Worm (Caenorhabditis elegans) whole organism, L4 larva: ENCODE data around the gene nlp-22.

Source experiments
- F37D6.2 ChIP-seq: sonication (generic microtip); optimal IDR thresholded peaks from 2 replicates; lab custom pipeline; 2016; ENCODE audit warnings: mild to moderate bottlenecking, missing genetic modification characterization, missing compliant biosample characterization
- F49E8.2 ChIP-seq: sonication (generic microtip); optimal IDR thresholded peaks from 2 replicates; lab custom pipeline; 2016; ENCODE audit warnings: missing compliant biosample characterization, mild to moderate bottlenecking, missing genetic modification characterization, borderline replicate concordance
- R02D3.7 ChIP-seq: fragments of 150-350 bp; sonication (generic microtip); optimal IDR thresholded peaks from 3 replicates; lab custom pipeline; 2014; ENCODE audit warnings: missing biosample characterization, missing genetic modification characterization
- Y105C5A.15 ChIP-seq: fragments of 200-800 bp; sonication (Bioruptor generic); IDR thresholded peaks from 2 replicates; pipeline ENCODE4 v1.3.6; 2022; ENCODE audit warnings: missing genetic modification characterization, missing compliant biosample characterization
- ZK546.5 ChIP-seq, 2 experiments: sonication (generic microtip); optimal IDR thresholded peaks; 2 replicates each; lab custom pipeline; 2017; ENCODE audit warnings: missing biosample characterization in 2 of 2, missing genetic modification characterization in 2 of 2
- aha-1 ChIP-seq: fragments of 150-350 bp; peaks from one replicate; lab custom pipeline; 2014; ENCODE audit warnings: missing biosample characterization, missing genetic modification characterization
- attf-4 ChIP-seq: sonication (generic microtip); optimal IDR thresholded peaks from 3 replicates; lab custom pipeline; 2017; ENCODE audit warnings: missing biosample characterization, missing genetic modification characterization
- ceh-20 ChIP-seq: fragments of 200-800 bp; sonication (Bioruptor generic); IDR thresholded peaks from 2 replicates; pipeline ENCODE4 v1.3.6; 2022; ENCODE audit warnings: missing genetic modification reagents, missing genetic modification characterization, missing compliant biosample characterization
- ceh-62 ChIP-seq: sonication (generic microtip); optimal IDR thresholded peaks from 2 replicates; lab custom pipeline; 2017; ENCODE audit warnings: missing biosample characterization, missing genetic modification characterization
- ceh-82 ChIP-seq: sonication (generic microtip); optimal IDR thresholded peaks from 2 replicates; lab custom pipeline; 2017; ENCODE audit warnings: missing biosample characterization, missing genetic modification characterization
- ces-1 ChIP-seq: fragments of 150-350 bp; sonication (generic microtip); optimal IDR thresholded peaks from 4 replicates; lab custom pipeline; 2014; ENCODE audit warnings: missing biosample characterization, missing genetic modification reagents, missing genetic modification characterization
- daf-16 ChIP-seq, 3 experiments: sonication (generic microtip); optimal IDR thresholded peaks; 2 replicates each; lab custom pipeline; 2016 to 2017; ENCODE audit warnings: missing genetic modification characterization in 3 of 3, missing genetic modification reagents in 3 of 3, mild to moderate bottlenecking in 2 of 3, missing compliant biosample characterization in 2 of 3, missing biosample characterization in 1 of 3, moderate library complexity in 1 of 3
- dmd-6 ChIP-seq: fragments of 200-800 bp; sonication (Bioruptor generic); IDR thresholded peaks from 2 replicates; pipeline ENCODE4 v1.3.6; 2022; ENCODE audit warnings: missing genetic modification reagents, missing genetic modification characterization, missing compliant biosample characterization
- dpl-1 ChIP-seq: fragments of 150-350 bp; optimal IDR thresholded peaks from 2 replicates; lab custom pipeline; 2014; ENCODE audit warnings: missing biosample characterization, missing genetic modification reagents, missing genetic modification characterization
- dve-1 ChIP-seq: sonication (generic microtip); optimal IDR thresholded peaks from 2 replicates; lab custom pipeline; 2017; ENCODE audit warnings: antibody characterized with exemption, mild to moderate bottlenecking, missing genetic modification characterization, missing compliant biosample characterization; ENCODE audit not compliant: insufficient read depth
- hif-1 ChIP-seq, 2 experiments: sonication (generic microtip); optimal IDR thresholded peaks; 2 replicates each; lab custom pipeline; 2016 to 2017; ENCODE audit warnings: missing compliant biosample characterization in 2 of 2, missing genetic modification characterization in 2 of 2, missing genetic modification reagents in 2 of 2, missing genotype in 2 of 2, mild to moderate bottlenecking in 1 of 2
- hlh-11 ChIP-seq: fragments of 200-800 bp; sonication (Bioruptor generic); optimal IDR thresholded peaks from 2 replicates; lab custom pipeline; 2018; ENCODE audit warnings: mild to moderate bottlenecking, missing genetic modification characterization, missing compliant biosample characterization
- hlh-30 ChIP-seq: sonication (generic microtip); optimal IDR thresholded peaks from 2 replicates; lab custom pipeline; 2017; ENCODE audit warnings: antibody characterized with exemption, mild to moderate bottlenecking, missing genetic modification characterization, missing compliant biosample characterization; ENCODE audit not compliant: insufficient read depth
- lim-7 ChIP-seq: fragments of 200-800 bp; sonication (Bioruptor generic); IDR thresholded peaks from 2 replicates; pipeline ENCODE4 v1.3.6; 2022; ENCODE audit warnings: missing genetic modification characterization, missing compliant biosample characterization
- lin-13 ChIP-seq: fragments of 150-350 bp; optimal IDR thresholded peaks from 2 replicates; lab custom pipeline; 2014; ENCODE audit warnings: missing biosample characterization, missing genetic modification reagents, missing genetic modification characterization
- lin-29 ChIP-seq: fragments of 200-800 bp; sonication (Bioruptor generic); IDR thresholded peaks from 2 replicates; pipeline ENCODE4 v1.3.6; 2022; ENCODE audit warnings: missing genetic modification reagents, missing genetic modification characterization, missing compliant biosample characterization
- lsy-2 ChIP-seq, 2 experiments: fragments of 150-350 bp in 1 of 2; sonication (generic microtip) in 1 of 2; optimal IDR thresholded peaks; 2 replicates each; lab custom pipeline; 2014 to 2017; ENCODE audit warnings: missing biosample characterization in 2 of 2, missing genetic modification characterization in 2 of 2
- madf-9 ChIP-seq: fragments of 200-800 bp; sonication (Bioruptor generic); conservative IDR thresholded peaks from 2 replicates; pipeline ENCODE4 v1.3.6; 2022; ENCODE audit warnings: missing genetic modification reagents, missing genetic modification characterization, missing compliant biosample characterization
- mep-1 ChIP-seq: fragments of 150-350 bp; sonication (generic microtip); optimal IDR thresholded peaks from 3 replicates; lab custom pipeline; 2014; ENCODE audit warnings: missing biosample characterization, missing genetic modification characterization
- mes-2 ChIP-seq: sonication (generic microtip); optimal IDR thresholded peaks from 2 replicates; lab custom pipeline; 2016; ENCODE audit warnings: missing genotype, mild to moderate bottlenecking, missing genetic modification characterization, missing compliant biosample characterization; ENCODE audit not compliant: poor library complexity, severe bottlenecking
- mxl-2 ChIP-seq: fragments of 200-800 bp; sonication (Bioruptor generic); conservative IDR thresholded peaks from 2 replicates; pipeline ENCODE4 v1.3.6; 2022; ENCODE audit warnings: missing genetic modification reagents, missing genetic modification characterization, missing compliant biosample characterization
- mxl-3 ChIP-seq: fragments of 200-800 bp; sonication (Bioruptor generic); optimal IDR thresholded peaks from 2 replicates; lab custom pipeline; 2018; ENCODE audit warnings: mild to moderate bottlenecking, missing genetic modification characterization, missing compliant biosample characterization
- nhr-10 ChIP-seq: fragments of 150-350 bp; optimal IDR thresholded peaks from 2 replicates; lab custom pipeline; 2014; ENCODE audit warnings: missing biosample characterization, missing genetic modification characterization
- nhr-28 ChIP-seq: fragments of 150-350 bp; optimal IDR thresholded peaks from 2 replicates; lab custom pipeline; 2014; ENCODE audit warnings: missing biosample characterization, missing genetic modification characterization
- nhr-6 ChIP-seq: fragments of 150-350 bp; optimal IDR thresholded peaks from 2 replicates; lab custom pipeline; 2014; ENCODE audit warnings: missing biosample characterization, missing genetic modification characterization
- nhr-77 ChIP-seq: fragments of 150-350 bp; optimal IDR thresholded peaks from 2 replicates; lab custom pipeline; 2014; ENCODE audit warnings: missing biosample characterization, missing genetic modification characterization
- pqm-1 ChIP-seq: sonication (generic microtip); optimal IDR thresholded peaks from 2 replicates; lab custom pipeline; 2017; ENCODE audit warnings: missing biosample characterization, missing genetic modification characterization
- saeg-2 ChIP-seq: fragments of 200-800 bp; sonication (Bioruptor generic); IDR thresholded peaks from 2 replicates; pipeline ENCODE4 v1.3.6; 2022; ENCODE audit warnings: missing genetic modification reagents, missing genetic modification characterization, missing compliant biosample characterization
- set-16 ChIP-seq: fragments of 200-800 bp; sonication (Bioruptor generic); IDR thresholded peaks from 2 replicates; pipeline ENCODE4 v1.3.6; 2022; ENCODE audit warnings: missing genetic modification reagents, missing genetic modification characterization, missing compliant biosample characterization
- unc-39 ChIP-seq: sonication (generic microtip); optimal IDR thresholded peaks from 2 replicates; lab custom pipeline; 2017; ENCODE audit warnings: missing biosample characterization, missing genetic modification characterization
- zfp-3 ChIP-seq: fragments of 200-800 bp; sonication (Bioruptor generic); conservative IDR thresholded peaks from 2 replicates; pipeline ENCODE4 v1.3.6; 2022; ENCODE audit warnings: missing genetic modification reagents, missing genetic modification characterization, missing compliant biosample characterization
- ztf-11 ChIP-seq: fragments of 150-350 bp; optimal IDR thresholded peaks from 2 replicates; lab custom pipeline; 2014; ENCODE audit warnings: missing biosample characterization, missing genetic modification characterization

The nlp-22 gene

ce11 chrX:2381282-2381681 is 39.4 kb upstream of the nlp-22 start, which contains the start of gene F47G3.4:
TSS of gene F47G3.4 (plus strand) at chrX:2381582.
- TF ChIP-seq zfp-3 (GFP tag; lab: Robert Waterston, UW) (no peak), nhr-77 (tag; lab: Kevin White, UChicago) (no peak), saeg-2 (GFP tag; lab: Robert Waterston, UW) (no peak), ceh-20 (GFP tag; lab: Robert Waterston, UW) (no peak), mxl-2 (no peak), unc-39 (tag; lab: Kevin White, UChicago) (no peak)

DNA sequence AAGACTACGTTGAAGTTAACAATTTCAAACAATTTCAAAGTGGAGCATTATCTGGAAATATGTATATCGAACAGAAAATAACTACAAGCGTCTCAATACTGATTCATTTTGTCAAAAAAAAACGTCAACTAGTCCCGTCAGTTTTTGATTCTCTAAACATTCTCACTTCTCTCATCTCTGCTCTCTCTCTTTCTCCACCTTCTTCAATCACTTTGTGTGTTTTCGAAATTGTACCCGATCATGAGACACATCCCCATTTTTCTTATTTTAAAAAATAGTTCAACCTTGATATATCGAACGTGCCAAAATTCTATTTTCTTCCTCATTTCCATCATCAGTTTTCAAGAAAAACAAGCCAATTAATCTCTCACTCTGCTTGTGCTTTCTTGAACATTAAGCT is 38.9 kb upstream of the nlp-22 start:
- TF ChIP-seq Y105C5A.15 (no peak), ces-1 (GFP tag; lab: Kevin White, UChicago) (no peak), nhr-28 (tag; lab: Kevin White, UChicago) (peak; percentile 44), hlh-30 (tag; lab: Kevin White, UChicago) (peak; percentile 36), attf-4 (tag; lab: Kevin White, UChicago) (no peak), madf-9 (GFP tag; lab: Robert Waterston, UW) (no peak), nhr-10 (tag; lab: Kevin White, UChicago) (no peak), daf-16 (GFP tag; optimal IDR thresholded peaks at IDR 0.05; lab: Kevin White, UChicago) (peak in 1 of 2 experiments; percentile 4), daf-16 (tag; optimal IDR thresholded peaks at IDR 0.05; lab: Kevin White, UChicago) (no peak)
- TF ChIP-seq, all 104 proteins: peak for 3

DNA sequence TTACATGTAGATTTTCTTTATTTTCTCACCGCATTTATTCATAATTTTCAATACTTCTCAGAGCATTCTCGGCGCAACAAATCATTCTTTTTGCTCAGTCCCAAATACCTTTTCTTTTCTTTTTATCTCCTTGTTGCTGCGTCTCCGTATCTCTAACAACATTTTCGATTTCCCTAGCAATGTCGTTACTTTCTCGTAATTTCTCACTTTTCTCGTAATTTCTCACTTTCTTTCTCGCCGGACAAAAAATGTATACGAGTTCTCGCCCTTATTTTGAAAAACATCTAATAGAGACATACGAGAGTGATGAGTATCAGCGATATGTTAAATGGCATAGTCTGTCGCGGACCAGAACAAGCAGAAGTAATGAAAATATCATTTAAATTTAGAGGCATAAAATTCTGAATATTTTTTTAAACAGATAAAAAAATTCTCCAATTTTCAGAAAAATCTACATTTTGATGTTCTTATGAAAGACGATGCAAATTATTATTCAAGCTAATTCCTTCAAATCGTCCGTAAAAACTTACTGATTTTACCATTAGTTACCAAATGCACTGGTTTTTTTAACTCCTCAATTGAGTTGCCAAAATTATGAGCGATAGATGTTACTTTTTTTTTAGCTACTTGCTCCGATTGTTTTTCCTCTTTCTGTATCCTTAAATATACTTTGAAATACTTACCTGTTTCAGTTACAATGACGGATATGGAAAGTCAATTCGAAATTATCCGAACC is 33.6 kb upstream of the nlp-22 start, which contains the start of gene F47G3.3:
F47G3.3 (plus strand) TSS at position 686 of the 736 bp plus-strand sequence.
- TF ChIP-seq nhr-28 (tag; lab: Kevin White, UChicago) (no peak), aha-1 (tag; lab: Kevin White, UChicago) (peak; percentile 60)

- TF ChIP-seq hlh-30 (tag; lab: Kevin White, UChicago) (peak; percentile 41), dpl-1 (no peak), dve-1 (tag; lab: Kevin White, UChicago) (peak; percentile 63), aha-1 (tag; lab: Kevin White, UChicago) (peak; percentile 79), F37D6.2 (tag; lab: Kevin White, UChicago) (no peak), lin-13 (GFP tag; lab: Kevin White, UChicago) (peak; percentile 9), mxl-3 (peak; percentile 52), ceh-82 (no peak), set-16 (GFP tag; lab: Robert Waterston, UW) (no peak), ces-1 (GFP tag; lab: Kevin White, UChicago) (no peak), nhr-28 (tag; lab: Kevin White, UChicago) (peak; percentile 65), lsy-2 (tag; optimal IDR thresholded peaks at IDR 0.05; lab: Kevin White, UChicago) (no peak), R02D3.7 (no peak), nhr-6 (tag; lab: Kevin White, UChicago) (peak; percentile 46), dmd-6 (GFP tag; lab: Robert Waterston, UW) (peak; percentile 59), mep-1 (tag; lab: Kevin White, UChicago) (peak; percentile 35), ZK546.5 (tag; optimal IDR thresholded peaks at IDR 0.05; lab: Kevin White, UChicago) (no peak), ztf-11 (tag; lab: Kevin White, UChicago) (no peak), ceh-62 (no peak), lin-29 (no peak), nhr-77 (tag; lab: Kevin White, UChicago) (peak; percentile 21), F49E8.2 (tag; lab: Kevin White, UChicago) (no peak), daf-16 (GFP tag; optimal IDR thresholded peaks at IDR 0.05; lab: Kevin White, UChicago) (no peak), daf-16 (tag; optimal IDR thresholded peaks at IDR 0.05; lab: Kevin White, UChicago) (peak; percentile 82), mes-2 (tag; lab: Kevin White, UChicago) (peak; percentile 61), lim-7 (no peak), hlh-11 (peak; percentile 69), pqm-1 (tag; lab: Kevin White, UChicago) (peak; percentile 78), hif-1 (tag; optimal IDR thresholded peaks at IDR 0.05; lab: Kevin White, UChicago) (no peak)
Measured at ce11 chrX:2372134-2372533, 30.2 kb upstream of the nlp-22 start.
